Worm (Caenorhabditis elegans) whole organism, L1 larva: Measurements from ENCODE around the gene Y38H6C.8.

Experiments
- F16B12.6 ChIP-seq: fragments of 150-350 bp; optimal IDR thresholded peaks from 2 replicates; lab custom pipeline; 2014; ENCODE audit warnings: missing biosample characterization, missing genetic modification characterization
- blmp-1 ChIP-seq: fragments of 150-350 bp; optimal IDR thresholded peaks from 2 replicates; lab custom pipeline; 2014; ENCODE audit warnings: missing biosample characterization, missing genetic modification characterization
- mdl-1 ChIP-seq, 2 experiments: fragments of 150-350 bp; optimal IDR thresholded peaks; 2 replicates each; lab custom pipeline; 2014 to 2017; ENCODE audit warnings: missing biosample characterization in 2 of 2, missing genetic modification characterization in 2 of 2, inconsistent platforms in 1 of 2
- skn-1 ChIP-seq: fragments of 150-350 bp; optimal IDR thresholded peaks from 2 replicates; lab custom pipeline; 2014; ENCODE audit warnings: missing biosample characterization, missing genetic modification characterization
- xbp-1 ChIP-seq: sonication (generic microtip); optimal IDR thresholded peaks from 2 replicates; lab custom pipeline; 2016; ENCODE audit warnings: missing genetic modification characterization, missing compliant biosample characterization
- zag-1 ChIP-seq: fragments of 150-350 bp; optimal IDR thresholded peaks from 2 replicates; lab custom pipeline; 2014; ENCODE audit warnings: missing biosample characterization, missing genetic modification characterization
- ztf-4 ChIP-seq: fragments of 150-350 bp; optimal IDR thresholded peaks from 2 replicates; lab custom pipeline; 2014; ENCODE audit warnings: missing biosample characterization, missing genetic modification characterization

ce11 chrV:20497537-20497936 lies 16.2 kb upstream of the Y38H6C.8 start:
- TF ChIP-seq xbp-1 (tag; lab: Kevin White, UChicago) (no peak), zag-1 (tag; lab: Kevin White, UChicago) (no peak), skn-1 (tag; lab: Kevin White, UChicago) (no peak), blmp-1 (tag; lab: Kevin White, UChicago) (no peak), F16B12.6 (tag; lab: Kevin White, UChicago) (no peak), mdl-1 (tag; optimal IDR thresholded peaks at IDR 0.05; lab: Kevin White, UChicago) (no peak), ztf-4 (tag; lab: Kevin White, UChicago) (no peak)
